Fruit fly (Drosophila melanogaster) whole organism, wandering third instar larva: ENCODE data around the gene CG33124.

Experiments
- CG32264 ChIP-seq: fragments of 200-800 bp; sonication (Bioruptor generic); optimal IDR thresholded peaks from 2 replicates; lab custom pipeline; 2016; ENCODE audit warnings: missing biosample characterization, missing genetic modification characterization
- psq ChIP-seq: fragments of 200-800 bp; sonication (Bioruptor generic); optimal IDR thresholded peaks from 3 replicates; lab custom pipeline; 2017; ENCODE audit warnings: missing biosample characterization, mild to moderate bottlenecking, missing genetic modification characterization, moderate library complexity
- usp ChIP-seq: fragments of >200 bp; optimal IDR thresholded peaks from 2 replicates; lab custom pipeline; 2017; ENCODE audit warnings: missing biosample characterization, missing genetic modification characterization

DNA sequence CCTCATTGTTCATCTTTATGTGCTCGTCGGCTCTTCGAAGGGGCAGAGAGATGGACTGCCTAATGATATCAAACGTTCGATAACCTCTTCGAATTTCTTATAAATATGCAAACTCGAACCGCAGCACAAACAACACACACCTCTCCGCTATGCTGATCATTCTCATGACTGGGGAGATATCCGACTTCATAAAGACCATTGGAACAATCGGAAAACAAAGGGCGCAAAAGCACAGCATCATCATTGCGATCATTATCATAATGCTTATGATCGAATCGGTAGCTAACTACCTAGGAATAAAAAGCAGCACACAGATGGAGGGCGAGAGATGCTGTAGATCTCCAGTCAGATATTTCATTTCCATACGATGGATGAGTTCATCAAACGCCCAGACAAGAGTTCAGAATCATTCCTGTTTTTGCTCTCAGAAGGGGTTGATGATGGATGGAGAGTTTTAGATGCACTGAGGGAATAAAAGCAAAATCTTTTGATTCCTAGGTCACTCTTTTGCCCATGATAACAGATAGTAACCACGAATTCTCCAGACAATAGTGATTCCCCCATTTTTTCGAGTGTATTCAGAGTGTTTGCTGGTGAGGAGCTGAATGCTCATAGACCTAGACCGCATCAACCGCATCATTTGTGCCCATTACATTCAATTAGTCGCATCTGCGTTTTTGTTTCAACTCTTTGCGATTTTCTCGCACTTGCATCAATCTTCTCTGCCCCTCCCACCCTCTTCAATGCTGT is 41.8 kb downstream of the CG33124 start:
- TF ChIP-seq psq (GFP tag; lab: Kevin White, UChicago) (peak; percentile 62), CG32264 (GFP tag; lab: Kevin White, UChicago) (no peak), usp (GFP tag; lab: Kevin White, UChicago) (no peak)
